Fruit fly (Drosophila melanogaster): ENCODE data around the gene Prosbeta2R1.

DNA sequence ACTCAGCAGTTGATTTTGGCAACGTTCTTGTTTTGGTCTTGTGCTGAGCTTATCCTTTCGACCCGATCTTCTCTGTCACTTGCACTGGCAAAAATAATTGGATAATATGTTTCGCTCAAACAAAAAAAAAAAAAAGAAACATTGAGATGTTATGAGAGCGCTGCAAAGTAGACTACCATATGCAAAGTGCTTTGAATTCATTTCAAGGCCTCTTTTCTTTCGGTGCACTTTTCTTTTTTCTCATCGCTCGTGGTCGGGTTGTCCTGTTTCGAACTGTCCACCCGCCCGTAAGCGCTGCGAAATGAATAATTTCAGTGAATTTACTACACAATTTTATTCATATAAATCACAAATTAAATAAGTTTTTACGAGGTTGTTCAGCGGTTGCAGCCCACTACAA, 11.2 kb downstream of the Prosbeta2R1 start:
- TF ChIP-seq CTCF (optimal IDR thresholded peaks at IDR 0.05) (no peak), CG8478 (optimal IDR thresholded peaks at IDR 0.05) (no peak)
